ENCODE assay signal across 1 fruit fly cellular context in genomic region chr3R:23396548-23397294, dm6.
TF ChIP-seq lines count a peak whose summit lies in the region.

No protein-coding gene starts in this region.

TF ChIP-seq in whole organism, embryonic, 481 proteins besides CTCF, POLR2A, EP300 and RAD21 (continued from another document):
- TF ChIP-seq twi (tag; optimal IDR thresholded peaks at IDR 0.05; lab: Kevin White, UChicago) (no peak), pum (GFP tag; optimal IDR thresholded peaks at IDR 0.05; lab: Kevin White, UChicago) (no peak), pita (GFP tag; optimal IDR thresholded peaks at IDR 0.05; lab: Kevin White, UChicago) (no peak), CG17328 (GFP tag; IDR thresholded peaks at IDR 0.05; lab: Robert Waterston, UW) (0 out of 2 replicates have a peak, but pooled peaks have one; percentile 60), CG5953 (GFP tag; IDR thresholded peaks at IDR 0.05; lab: Robert Waterston, UW) (peak; percentile 63; the same call in 1 of the 2 replicates), CG7839 (tag; optimal IDR thresholded peaks at IDR 0.05; lab: Kevin White, UChicago) (no peak), lbe (GFP tag; optimal IDR thresholded peaks at IDR 0.05; lab: Kevin White, UChicago) (no peak), CG14050 (GFP tag; IDR thresholded peaks at IDR 0.05; lab: Robert Waterston, UW) (no peak), CG32767 (GFP tag; IDR thresholded peaks at IDR 0.05; lab: Robert Waterston, UW) (peak; percentile 42; the same call in 1 of the 2 replicates), Awh (GFP tag; IDR thresholded peaks at IDR 0.05; lab: Robert Waterston, UW) (no peak), Hand (GFP tag; optimal IDR thresholded peaks at IDR 0.05; lab: Kevin White, UChicago) (no peak), Mad (GFP tag; optimal IDR thresholded peaks at IDR 0.05; lab: Kevin White, UChicago) (no peak), CG7928 (GFP tag; optimal IDR thresholded peaks at IDR 0.05; lab: Kevin White, UChicago) (no peak), CG43689 (GFP tag; IDR thresholded peaks at IDR 0.05; lab: Robert Waterston, UW) (no peak), Drgx (GFP tag; IDR thresholded peaks at IDR 0.05; lab: Robert Waterston, UW) (no peak), cato (GFP tag; optimal IDR thresholded peaks at IDR 0.05; lab: Kevin White, UChicago; ENCODE audit: borderline replicate concordance) (no peak), CG4730 (GFP tag; IDR thresholded peaks at IDR 0.05; lab: Robert Waterston, UW) (no peak), CG6813 (GFP tag; optimal IDR thresholded peaks at IDR 0.05; lab: Kevin White, UChicago) (no peak), Chrac-16 (GFP tag; optimal IDR thresholded peaks at IDR 0.05; lab: Kevin White, UChicago) (no peak), D19A (tag; optimal IDR thresholded peaks at IDR 0.05; lab: Kevin White, UChicago) (no peak), CkIIα-i1 (GFP tag; IDR thresholded peaks at IDR 0.05; lab: Robert Waterston, UW) (no peak), esg (GFP tag; conservative IDR thresholded peaks at IDR 0.05; lab: Robert Waterston, UW) (peak; percentile 69), CG15269 (tag; optimal IDR thresholded peaks at IDR 0.05; lab: Kevin White, UChicago) (peak; percentile 40), CG42726 (GFP tag; IDR thresholded peaks at IDR 0.05; lab: Robert Waterston, UW; ENCODE audit: partially characterized antibody) (no peak), Hsf (GFP tag; optimal IDR thresholded peaks at IDR 0.05; lab: Kevin White, UChicago) (no peak), tna (GFP tag; IDR thresholded peaks at IDR 0.05; lab: Robert Waterston, UW; ENCODE audit: partially characterized antibody) (no peak), zfh1 (GFP tag; IDR thresholded peaks at IDR 0.05; lab: Robert Waterston, UW) (no peak), mam (GFP tag; optimal IDR thresholded peaks at IDR 0.05; lab: Kevin White, UChicago) (no peak), ttk (GFP tag; IDR thresholded peaks at IDR 0.05; lab: Robert Waterston, UW) (no peak), Xbp1 (GFP tag; optimal IDR thresholded peaks at IDR 0.05; lab: Kevin White, UChicago) (peak; percentile 37), Hmr (GFP tag; optimal IDR thresholded peaks at IDR 0.05; lab: Kevin White, UChicago) (no peak), usp (GFP tag; optimal IDR thresholded peaks at IDR 0.05; lab: Kevin White, UChicago) (no peak), CG1647 (GFP tag; optimal IDR thresholded peaks at IDR 0.05; lab: Kevin White, UChicago) (no peak), CG12744 (GFP tag; optimal IDR thresholded peaks at IDR 0.05; lab: Kevin White, UChicago) (no peak), abd-A (tag; optimal IDR thresholded peaks at IDR 0.05; lab: Kevin White, UChicago) (no peak), fd96Cb (tag; optimal IDR thresholded peaks at IDR 0.05; lab: Kevin White, UChicago) (no peak), Nf-YC (tag; optimal IDR thresholded peaks at IDR 0.05; lab: Kevin White, UChicago) (no peak), CG8089 (GFP tag; optimal IDR thresholded peaks at IDR 0.05; lab: Kevin White, UChicago) (no peak), sisA (GFP tag; IDR thresholded peaks at IDR 0.05; lab: Robert Waterston, UW) (peak; percentile 50), fd64A (GFP tag; optimal IDR thresholded peaks at IDR 0.05; lab: Kevin White, UChicago) (no peak), CG14441 (GFP tag; IDR thresholded peaks at IDR 0.05; lab: Robert Waterston, UW) (no peak), MBD-R2 (GFP tag; IDR thresholded peaks at IDR 0.05; lab: Robert Waterston, UW) (no peak), corto (GFP tag; optimal IDR thresholded peaks at IDR 0.05; lab: Kevin White, UChicago) (no peak), grau (tag; optimal IDR thresholded peaks at IDR 0.05; lab: Kevin White, UChicago) (no peak), vfl (GFP tag; optimal IDR thresholded peaks at IDR 0.05; lab: Kevin White, UChicago) (no peak), Hey (tag; optimal IDR thresholded peaks at IDR 0.05; lab: Kevin White, UChicago) (no peak), CG30403 (GFP tag; optimal IDR thresholded peaks at IDR 0.05; lab: Kevin White, UChicago) (no peak), CG3995 (GFP tag; optimal IDR thresholded peaks at IDR 0.05; lab: Kevin White, UChicago) (no peak), kah (GFP tag; optimal IDR thresholded peaks at IDR 0.05; lab: Kevin White, UChicago) (no peak), ewg (GFP tag; optimal IDR thresholded peaks at IDR 0.05; lab: Kevin White, UChicago) (peak; percentile 9), al (GFP tag; IDR thresholded peaks at IDR 0.05; lab: Robert Waterston, UW) (no peak), CG16779 (GFP tag; IDR thresholded peaks at IDR 0.05; lab: Robert Waterston, UW) (no peak), Taf1 (GFP tag; IDR thresholded peaks at IDR 0.05; lab: Robert Waterston, UW) (no peak), Elba2 (GFP tag; optimal IDR thresholded peaks at IDR 0.05; lab: Kevin White, UChicago) (no peak), CG31388 (GFP tag; optimal IDR thresholded peaks at IDR 0.05; lab: Kevin White, UChicago) (no peak), CG7357 (GFP tag; IDR thresholded peaks at IDR 0.05; lab: Robert Waterston, UW) (no peak), zf30C (GFP tag; optimal IDR thresholded peaks at IDR 0.05; lab: Kevin White, UChicago) (no peak), wor (GFP tag; IDR thresholded peaks at IDR 0.05; lab: Robert Waterston, UW) (peak; percentile 51), inv (GFP tag; IDR thresholded peaks at IDR 0.05; lab: Robert Waterston, UW; ENCODE audit: partially characterized antibody) (no peak), Sry-δ (GFP tag; optimal IDR thresholded peaks at IDR 0.05; lab: Kevin White, UChicago) (no peak), Antp (GFP tag; optimal IDR thresholded peaks at IDR 0.05; lab: Kevin White, UChicago) (no peak), tgo (GFP tag; IDR thresholded peaks at IDR 0.05; lab: Robert Waterston, UW) (0 out of 3 replicates have a peak, but pooled peaks have one; percentile 22), CoRest (tag; optimal IDR thresholded peaks at IDR 0.05; lab: Kevin White, UChicago) (peak; percentile 41), oc (tag; optimal IDR thresholded peaks at IDR 0.05; lab: Kevin White, UChicago) (peak; percentile 94), chn (GFP tag; optimal IDR thresholded peaks at IDR 0.05; lab: Kevin White, UChicago) (no peak), Bgb (GFP tag; IDR thresholded peaks at IDR 0.05; lab: Robert Waterston, UW; ENCODE audit: partially characterized antibody) (no peak), HHEX (GFP tag; optimal IDR thresholded peaks at IDR 0.05; lab: Kevin White, UChicago) (no peak), CG1602 (GFP tag; optimal IDR thresholded peaks at IDR 0.05; lab: Kevin White, UChicago) (peak; percentile 12), Meics (GFP tag; optimal IDR thresholded peaks at IDR 0.05; lab: Kevin White, UChicago) (no peak), CG3847 (GFP tag; IDR thresholded peaks at IDR 0.05; lab: Robert Waterston, UW) (0 out of 2 replicates have a peak, but pooled peaks have one; percentile 5), Hr3 (GFP tag; optimal IDR thresholded peaks at IDR 0.05; lab: Kevin White, UChicago) (no peak), CG4360 (GFP tag; IDR thresholded peaks at IDR 0.05; lab: Robert Waterston, UW) (no peak), sens-2 (GFP tag; IDR thresholded peaks at IDR 0.05; lab: Robert Waterston, UW) (peak; percentile 47; the same call in 1 of the 2 replicates), CG10274 (GFP tag; optimal IDR thresholded peaks at IDR 0.05; lab: Kevin White, UChicago) (no peak), eyg (GFP tag; optimal IDR thresholded peaks at IDR 0.05; lab: Kevin White, UChicago) (no peak), CG12769 (tag; optimal IDR thresholded peaks at IDR 0.05; lab: Kevin White, UChicago) (no peak), CG3065 (GFP tag; optimal IDR thresholded peaks at IDR 0.05; lab: Kevin White, UChicago) (no peak), Ssrp (tag; optimal IDR thresholded peaks at IDR 0.05; lab: Kevin White, UChicago) (no peak), Myb (GFP tag; optimal IDR thresholded peaks at IDR 0.05; lab: Kevin White, UChicago) (no peak), bbx (GFP tag; IDR thresholded peaks at IDR 0.05; lab: Robert Waterston, UW; ENCODE audit: partially characterized antibody) (no peak), nom (GFP tag; optimal IDR thresholded peaks at IDR 0.05; lab: Kevin White, UChicago) (no peak), NFAT (GFP tag; IDR thresholded peaks at IDR 0.05; lab: Robert Waterston, UW) (no peak), dmrt11E (tag; optimal IDR thresholded peaks at IDR 0.05; lab: Kevin White, UChicago) (no peak), Dbx (GFP tag; IDR thresholded peaks at IDR 0.05; lab: Robert Waterston, UW) (no peak), Opbp (GFP tag; IDR thresholded peaks at IDR 0.05; lab: Robert Waterston, UW; ENCODE audit: partially characterized antibody) (no peak), CG1529 (GFP tag; optimal IDR thresholded peaks at IDR 0.05; lab: Kevin White, UChicago) (peak; percentile 12)
